Worm (Caenorhabditis elegans) whole organism, L1 larva: ENCODE results near the gene col-118.

Experiments
- C04F5.9 ChIP-seq: sonication (generic microtip); optimal IDR thresholded peaks from 2 replicates; lab custom pipeline; 2016; ENCODE audit warnings: missing genetic modification characterization, missing compliant biosample characterization
- C34B4.2 ChIP-seq: sonication (generic microtip); optimal IDR thresholded peaks from 2 replicates; lab custom pipeline; 2017; ENCODE audit warnings: mild to moderate bottlenecking, missing genetic modification characterization, missing compliant biosample characterization
- F16B12.6 ChIP-seq: fragments of 150-350 bp; optimal IDR thresholded peaks from 2 replicates; lab custom pipeline; 2014; ENCODE audit warnings: missing biosample characterization, missing genetic modification characterization
- Y116A8C.19 ChIP-seq: sonication (generic microtip); optimal IDR thresholded peaks from 2 replicates; lab custom pipeline; 2016; ENCODE audit warnings: missing compliant biosample characterization, missing genetic modification characterization, borderline replicate concordance
- blmp-1 ChIP-seq: fragments of 150-350 bp; optimal IDR thresholded peaks from 2 replicates; lab custom pipeline; 2014; ENCODE audit warnings: missing biosample characterization, missing genetic modification characterization
- ceh-63 ChIP-seq: fragments of 200-800 bp; sonication (Bioruptor generic); optimal IDR thresholded peaks from 2 replicates; lab custom pipeline; 2018; ENCODE audit warnings: mild to moderate bottlenecking, missing genetic modification characterization, missing compliant biosample characterization
- ceh-82 ChIP-seq, 3 experiments: fragments of 150-350 bp in 1 of 3; sonication (generic microtip) in 2 of 3; optimal IDR thresholded peaks; 2 replicates each; lab custom pipeline; 2014 to 2017; ENCODE audit warnings: missing biosample characterization in 3 of 3, missing genetic modification characterization in 3 of 3
- ceh-90 ChIP-seq: sonication (generic microtip); optimal IDR thresholded peaks from 2 replicates; lab custom pipeline; 2016; ENCODE audit warnings: missing genetic modification characterization, missing compliant biosample characterization
- ces-1 ChIP-seq: fragments of 150-350 bp; optimal IDR thresholded peaks from 2 replicates; lab custom pipeline; 2014; ENCODE audit warnings: missing biosample characterization, missing genetic modification reagents, missing genetic modification characterization
- dpl-1 ChIP-seq, 3 experiments: fragments of 150-350 bp in 2 of 3; sonication (generic microtip) in 1 of 3; optimal IDR thresholded peaks; 2 replicates each; lab custom pipeline; 2014 to 2017; ENCODE audit warnings: missing biosample characterization in 3 of 3, missing genetic modification characterization in 3 of 3, missing genetic modification reagents in 3 of 3
- efl-1 ChIP-seq, 4 experiments: fragments of 150-350 bp; optimal IDR thresholded peaks in 3 of 4; peaks in 1 of 4; 1 replicate in 1 of 4; 2 replicates in 3 of 4; lab custom pipeline; 2014; ENCODE audit warnings: missing biosample characterization in 2 of 4, missing genetic modification characterization in 2 of 4, missing genetic modification reagents in 2 of 4
- egl-27 ChIP-seq, 2 experiments: fragments of 150-350 bp in 1 of 2; sonication (generic microtip); optimal IDR thresholded peaks; 3 replicates each; lab custom pipeline; 2017 to 2018; ENCODE audit warnings: missing biosample characterization in 2 of 2, missing genetic modification characterization in 2 of 2, missing genetic modification reagents in 2 of 2
- elt-2 ChIP-seq: sonication (generic microtip); optimal IDR thresholded peaks from 2 replicates; lab custom pipeline; 2016; ENCODE audit warnings: missing genetic modification characterization, mild to moderate bottlenecking, inconsistent platforms, missing compliant biosample characterization, missing genetic modification reagents
- elt-3 ChIP-seq, 6 experiments: fragments of 150-350 bp in 1 of 6; sonication (generic microtip); optimal IDR thresholded peaks; 2 replicates each; lab custom pipeline; 2017 to 2018; ENCODE audit warnings: missing biosample characterization in 6 of 6, missing genetic modification characterization in 6 of 6, inconsistent platforms in 1 of 6
- fkh-10 ChIP-seq: sonication (generic microtip); optimal IDR thresholded peaks from 2 replicates; lab custom pipeline; 2017; ENCODE audit warnings: missing biosample characterization, missing genetic modification reagents, missing genetic modification characterization
- fkh-8 ChIP-seq: sonication (generic microtip); optimal IDR thresholded peaks from 2 replicates; lab custom pipeline; 2016; ENCODE audit warnings: mild to moderate bottlenecking, missing genetic modification characterization, missing compliant biosample characterization
- fos-1 ChIP-seq: fragments of 150-350 bp; optimal IDR thresholded peaks from 2 replicates; lab custom pipeline; 2014; ENCODE audit warnings: missing biosample characterization, missing genetic modification characterization
- hlh-4 ChIP-seq: sonication (generic microtip); optimal IDR thresholded peaks from 2 replicates; lab custom pipeline; 2016; ENCODE audit warnings: mild to moderate bottlenecking, missing genetic modification characterization, missing compliant biosample characterization
- lin-15B ChIP-seq: fragments of 150-350 bp; sonication (generic microtip); optimal IDR thresholded peaks from 3 replicates; lab custom pipeline; 2014; ENCODE audit warnings: missing biosample characterization, missing genetic modification characterization
- lin-35 ChIP-seq, 2 experiments: fragments of 150-350 bp; optimal IDR thresholded peaks; 2 replicates each; lab custom pipeline; 2014; ENCODE audit warnings: missing biosample characterization in 2 of 2, missing genetic modification characterization in 2 of 2, missing genetic modification reagents in 2 of 2
- lir-3 ChIP-seq: sonication (generic microtip); optimal IDR thresholded peaks from 2 replicates; lab custom pipeline; 2016; ENCODE audit warnings: mild to moderate bottlenecking, missing genetic modification characterization, moderate library complexity, missing compliant biosample characterization; ENCODE audit not compliant: poor library complexity
- lsy-2 ChIP-seq, 2 experiments: fragments of 150-350 bp; optimal IDR thresholded peaks; 2 replicates each; lab custom pipeline; 2014; ENCODE audit warnings: missing biosample characterization in 2 of 2, missing genetic modification characterization in 2 of 2
- mdl-1 ChIP-seq, 2 experiments: fragments of 150-350 bp; optimal IDR thresholded peaks; 2 replicates each; lab custom pipeline; 2014 to 2017; ENCODE audit warnings: missing biosample characterization in 2 of 2, missing genetic modification characterization in 2 of 2, inconsistent platforms in 1 of 2
- mef-2 ChIP-seq: fragments of 150-350 bp; optimal IDR thresholded peaks from 2 replicates; lab custom pipeline; 2014; ENCODE audit warnings: missing biosample characterization, missing genetic modification characterization
- mep-1 ChIP-seq: fragments of 150-350 bp; optimal IDR thresholded peaks from 2 replicates; lab custom pipeline; 2014; ENCODE audit warnings: missing biosample characterization, missing genetic modification characterization
- nhr-11 ChIP-seq: fragments of 150-350 bp; optimal IDR thresholded peaks from 2 replicates; lab custom pipeline; 2014; ENCODE audit warnings: missing biosample characterization, missing genetic modification characterization
- nhr-19 ChIP-seq: fragments of 200-800 bp; sonication (Bioruptor generic); conservative IDR thresholded peaks from 2 replicates; pipeline ENCODE4 v1.3.6; 2022; ENCODE audit warnings: missing genetic modification characterization, missing compliant biosample characterization
- nhr-20 ChIP-seq: sonication (generic microtip); optimal IDR thresholded peaks from 2 replicates; lab custom pipeline; 2016; ENCODE audit warnings: mild to moderate bottlenecking, missing genetic modification characterization, missing compliant biosample characterization
- nhr-237 ChIP-seq: fragments of 150-350 bp; optimal IDR thresholded peaks from 2 replicates; lab custom pipeline; 2014; ENCODE audit warnings: missing biosample characterization, missing genetic modification characterization
- nhr-28 ChIP-seq: fragments of 150-350 bp; optimal IDR thresholded peaks from 2 replicates; lab custom pipeline; 2014; ENCODE audit warnings: missing biosample characterization, missing genetic modification characterization
- nhr-71 ChIP-seq: sonication (generic microtip); optimal IDR thresholded peaks from 2 replicates; lab custom pipeline; 2016; ENCODE audit warnings: mild to moderate bottlenecking, missing genetic modification characterization, moderate library complexity, missing compliant biosample characterization
- nhr-85 ChIP-seq: sonication (generic microtip); peaks from one replicate; lab custom pipeline; 2016; ENCODE audit warnings: missing genetic modification characterization, inconsistent platforms, missing compliant biosample characterization
- pag-3 ChIP-seq: sonication (generic microtip); optimal IDR thresholded peaks from 2 replicates; lab custom pipeline; 2017; ENCODE audit warnings: missing genetic modification characterization, mild to moderate bottlenecking, missing compliant biosample characterization, antibody characterized with exemption, borderline replicate concordance; ENCODE audit not compliant: insufficient read depth
- pqm-1 ChIP-seq: sonication (generic microtip); optimal IDR thresholded peaks from 3 replicates; lab custom pipeline; 2017; ENCODE audit warnings: missing biosample characterization, missing genetic modification characterization
- rnt-1 ChIP-seq: sonication (generic microtip); optimal IDR thresholded peaks from 2 replicates; lab custom pipeline; 2016; ENCODE audit warnings: mild to moderate bottlenecking, missing genetic modification characterization, moderate library complexity, missing compliant biosample characterization
- skn-1 ChIP-seq: fragments of 150-350 bp; optimal IDR thresholded peaks from 2 replicates; lab custom pipeline; 2014; ENCODE audit warnings: missing biosample characterization, missing genetic modification characterization
- snu-23 ChIP-seq: sonication (generic microtip); optimal IDR thresholded peaks from 2 replicates; lab custom pipeline; 2016; ENCODE audit warnings: missing genetic modification characterization, missing compliant biosample characterization
- sox-4 ChIP-seq: sonication (generic microtip); optimal IDR thresholded peaks from 2 replicates; lab custom pipeline; 2016; ENCODE audit warnings: missing genetic modification characterization, missing compliant biosample characterization
- tbx-2 ChIP-seq: sonication (generic microtip); optimal IDR thresholded peaks from 2 replicates; lab custom pipeline; 2016; ENCODE audit warnings: missing genetic modification characterization, missing compliant biosample characterization
- tlp-1 ChIP-seq: fragments of 150-350 bp; optimal IDR thresholded peaks from 2 replicates; lab custom pipeline; 2014; ENCODE audit warnings: missing biosample characterization, missing genetic modification characterization
- unc-130 ChIP-seq: fragments of 150-350 bp; optimal IDR thresholded peaks from 2 replicates; lab custom pipeline; 2017; ENCODE audit warnings: missing biosample characterization, missing genetic modification characterization, inconsistent platforms
- unc-62 ChIP-seq: fragments of 150-350 bp; optimal IDR thresholded peaks from 2 replicates; lab custom pipeline; 2014; ENCODE audit warnings: missing biosample characterization, missing genetic modification reagents, missing genetic modification characterization
- unc-98 ChIP-seq: fragments of 200-800 bp; sonication (Bioruptor generic); IDR thresholded peaks from 2 replicates; pipeline ENCODE4 v1.3.6; 2022; ENCODE audit warnings: missing genetic modification characterization, missing compliant biosample characterization
- vab-15 ChIP-seq: sonication (generic microtip); optimal IDR thresholded peaks from 2 replicates; lab custom pipeline; 2017; ENCODE audit warnings: missing genotype, mild to moderate bottlenecking, missing genetic modification characterization, missing compliant biosample characterization
- xbp-1 ChIP-seq: sonication (generic microtip); optimal IDR thresholded peaks from 2 replicates; lab custom pipeline; 2016; ENCODE audit warnings: missing genetic modification characterization, missing compliant biosample characterization
- ztf-4 ChIP-seq: fragments of 150-350 bp; optimal IDR thresholded peaks from 2 replicates; lab custom pipeline; 2014; ENCODE audit warnings: missing biosample characterization, missing genetic modification characterization

col-118 gene

DNA sequence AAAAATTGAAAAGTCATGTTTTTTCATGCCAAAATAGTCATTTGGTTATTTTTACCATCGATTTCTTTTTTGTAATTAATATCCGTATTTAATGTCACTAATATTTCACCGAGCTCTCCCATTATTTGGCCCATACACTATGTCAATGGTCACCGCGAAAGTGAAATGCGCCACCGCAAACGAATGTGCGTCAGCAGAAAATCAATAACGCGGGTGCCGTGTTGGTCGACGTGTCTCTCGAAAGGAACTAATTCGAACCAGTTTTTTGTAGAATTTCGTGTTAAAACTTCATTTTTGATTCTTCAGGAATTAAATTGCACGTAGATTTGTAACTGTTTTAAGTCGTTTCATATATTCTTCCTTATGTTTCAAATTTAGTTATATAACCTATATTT, 21.4 kb upstream of the col-118 start (continued):
- TF ChIP-seq lin-35 (GFP tag; optimal IDR thresholded peaks at IDR 0.05; lab: Kevin White, UChicago): peak; percentile 32 to 69
- no peak for TF ChIP-seq lir-3 (tag; lab: Kevin White, UChicago)
- no peak for TF ChIP-seq lin-15B (tag; lab: Kevin White, UChicago)
- TF ChIP-seq nhr-237 (tag; lab: Kevin White, UChicago): no peak
- TF ChIP-seq xbp-1: peak; percentile 77
- no peak for TF ChIP-seq nhr-11 (tag; lab: Kevin White, UChicago)
- no peak for TF ChIP-seq nhr-19 (GFP tag; lab: Robert Waterston, UW)
- no peak for TF ChIP-seq fkh-10 (GFP tag; lab: Kevin White, UChicago)
- no peak for TF ChIP-seq fkh-8 (tag; lab: Kevin White, UChicago)
- no peak for TF ChIP-seq ceh-63 (GFP tag; lab: Kevin White, UChicago)
- peak; percentile 50 for TF ChIP-seq nhr-71 (tag; lab: Kevin White, UChicago)
- TF ChIP-seq lsy-2 (tag; optimal IDR thresholded peaks at IDR 0.05; lab: Kevin White, UChicago): peak in 1 of 2 experiments; percentile 57
- TF ChIP-seq nhr-85: peak; percentile 5
- peak in 1 of 3 experiments; percentile 11 for TF ChIP-seq ceh-82 (tag; optimal IDR thresholded peaks at IDR 0.05; lab: Kevin White, UChicago)
- TF ChIP-seq ceh-90 (tag; lab: Kevin White, UChicago): no peak
- TF ChIP-seq pag-3 (tag; lab: Kevin White, UChicago): no peak
- TF ChIP-seq fos-1 (tag; lab: Kevin White, UChicago): no peak
- TF ChIP-seq tbx-2 (tag; lab: Kevin White, UChicago): peak; percentile 53
- peak in 1 of 6 experiments; percentile 39 for TF ChIP-seq elt-3 (tag; optimal IDR thresholded peaks at IDR 0.05; lab: Kevin White, UChicago)

ce11 chrIV:8827500-8827899, 20.5 kb upstream of the col-118 start, which contains the start of gene T28C6.7:
Gene T28C6.7, plus strand, starts transcription at chrIV:8827800.
- TF ChIP-seq C04F5.9 (tag; lab: Kevin White, UChicago) (no peak), ces-1 (GFP tag; lab: Kevin White, UChicago) (no peak), unc-98 (GFP tag; lab: Robert Waterston, UW) (no peak), vab-15 (tag; lab: Kevin White, UChicago) (no peak), mef-2 (tag; lab: Kevin White, UChicago) (no peak), tlp-1 (tag; lab: Kevin White, UChicago) (no peak), egl-27 (tag; optimal IDR thresholded peaks at IDR 0.05; lab: Kevin White, UChicago) (no peak), pqm-1 (no peak), efl-1 (optimal IDR thresholded peaks at IDR 0.05; lab: Kevin White, UChicago) (no peak), efl-1 (GFP tag; optimal IDR thresholded peaks at IDR 0.05 in 1 of 2; lab: Kevin White, UChicago) (no peak), snu-23 (GFP tag; lab: Kevin White, UChicago) (no peak), unc-62 (GFP tag; lab: Kevin White, UChicago) (no peak), F16B12.6 (tag; lab: Kevin White, UChicago) (no peak), nhr-28 (tag; lab: Kevin White, UChicago) (no peak), dpl-1 (GFP tag; optimal IDR thresholded peaks at IDR 0.05; lab: Kevin White, UChicago) (no peak), lsy-2 (tag; optimal IDR thresholded peaks at IDR 0.05; lab: Kevin White, UChicago) (no peak), blmp-1 (tag; lab: Kevin White, UChicago) (no peak), elt-2 (tag; lab: Kevin White, UChicago) (no peak), nhr-71 (tag; lab: Kevin White, UChicago) (no peak), ceh-63 (GFP tag; lab: Kevin White, UChicago) (no peak)

DNA sequence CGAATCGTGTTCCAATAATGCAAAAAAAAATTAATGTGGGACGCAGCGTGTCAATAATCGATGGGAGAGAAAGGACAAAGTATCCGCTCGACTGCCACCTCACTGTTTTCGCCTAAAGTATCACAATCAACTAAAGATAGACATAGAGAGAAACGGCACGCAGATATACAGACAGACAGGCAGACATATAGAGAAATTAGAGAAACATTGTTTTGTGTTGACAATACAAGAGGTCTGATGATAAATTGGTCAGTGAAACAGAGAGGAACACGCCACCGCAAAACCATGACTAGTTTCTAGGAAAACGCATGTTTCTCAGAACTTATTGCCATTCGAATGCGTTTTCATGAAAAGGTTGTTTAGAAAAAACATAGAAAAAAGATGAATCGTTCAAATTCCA, 17.4 kb upstream of the col-118 start, which contains the start of gene T28C6.8:
Gene T28C6.8 (minus strand): TSS at position 137 of the 400 bp plus-strand sequence.
- TF ChIP-seq nhr-20 (tag; lab: Kevin White, UChicago) (peak; percentile 59), mep-1 (tag; lab: Kevin White, UChicago) (peak; percentile 63), vab-15 (tag; lab: Kevin White, UChicago) (no peak), nhr-85 (peak; percentile 85), ztf-4 (tag; lab: Kevin White, UChicago) (no peak), tbx-2 (tag; lab: Kevin White, UChicago) (no peak), fkh-8 (tag; lab: Kevin White, UChicago) (peak; percentile 33), Y116A8C.19 (no peak), egl-27 (tag; optimal IDR thresholded peaks at IDR 0.05; lab: Kevin White, UChicago) (peak in 1 of 2 experiments; percentile 18), C34B4.2 (no peak), lsy-2 (tag; optimal IDR thresholded peaks at IDR 0.05; lab: Kevin White, UChicago) (peak; percentile 8 to 49), pqm-1 (no peak), dpl-1 (GFP tag; optimal IDR thresholded peaks at IDR 0.05; lab: Kevin White, UChicago) (peak in 1 of 3 experiments; percentile 7), hlh-4 (tag; lab: Kevin White, UChicago) (no peak), rnt-1 (tag; lab: Kevin White, UChicago) (peak; percentile 16), efl-1 (optimal IDR thresholded peaks at IDR 0.05; lab: Kevin White, UChicago) (peak; percentile 17 to 23), efl-1 (GFP tag; optimal IDR thresholded peaks at IDR 0.05 in 1 of 2; lab: Kevin White, UChicago) (no peak), unc-130 (tag; lab: Kevin White, UChicago) (peak; percentile 32), snu-23 (GFP tag; lab: Kevin White, UChicago) (peak; percentile 59), mdl-1 (tag; optimal IDR thresholded peaks at IDR 0.05; lab: Kevin White, UChicago) (peak in 1 of 2 experiments; percentile 13), sox-4 (tag; lab: Kevin White, UChicago) (peak; percentile 4), elt-3 (tag; optimal IDR thresholded peaks at IDR 0.05; lab: Kevin White, UChicago) (peak in 4 of 6 experiments; percentile 12 to 64 (median 52)), skn-1 (tag; lab: Kevin White, UChicago) (peak; percentile 8)
